In genomic region chrX:8017305-8017704, ce11 we compare ENCODE assay signal across 1 worm cellular context.
A peak's percentile ranks its signal among the peaks of the same experiment; 100 is the strongest.
TF ChIP-seq lines count a peak whose summit lies in the region.

No protein-coding gene starts in this region.

TF ChIP-seq in whole organism, young adult, 124 proteins besides CTCF, POLR2A, EP300 and RAD21 (continued from another document):
- no peak for TF ChIP-seq ztf-6 (GFP tag; IDR thresholded peaks at IDR 0.05; lab: Robert Waterston, UW)
- TF ChIP-seq attf-3 (GFP tag; conservative IDR thresholded peaks at IDR 0.05; lab: Robert Waterston, UW) = no peak
- TF ChIP-seq hlh-26 (GFP tag; conservative IDR thresholded peaks at IDR 0.05; lab: Robert Waterston, UW) = no peak
- no peak for TF ChIP-seq F49E8.2 (tag; optimal IDR thresholded peaks at IDR 0.05; lab: Kevin White, UChicago; ENCODE audit: insufficient read depth)
- TF ChIP-seq madf-3 (GFP tag; IDR thresholded peaks at IDR 0.05; lab: Robert Waterston, UW) = 0 out of 2 replicates have a peak, but pooled peaks have one; percentile 28
- no peak for TF ChIP-seq F23B12.7 (tag; optimal IDR thresholded peaks at IDR 0.05; lab: Kevin White, UChicago; ENCODE audit: insufficient read depth)
- TF ChIP-seq snpc-1.3 (tag; optimal IDR thresholded peaks at IDR 0.05; lab: Kevin White, UChicago; ENCODE audit: insufficient read depth) = no peak
- TF ChIP-seq F55B11.4 (tag; optimal IDR thresholded peaks at IDR 0.05; lab: Kevin White, UChicago; ENCODE audit: borderline replicate concordance, insufficient read depth) = no peak
- TF ChIP-seq dpff-1 (tag; optimal IDR thresholded peaks at IDR 0.05; lab: Kevin White, UChicago) = no peak
- TF ChIP-seq madf-6 (GFP tag; IDR thresholded peaks at IDR 0.05; lab: Robert Waterston, UW) = no peak
- no peak for TF ChIP-seq F57A8.1 (GFP tag; optimal IDR thresholded peaks at IDR 0.05; lab: Kevin White, UChicago)
- peak; percentile 73 for TF ChIP-seq K12H6.12 (tag; optimal IDR thresholded peaks at IDR 0.05; lab: Kevin White, UChicago)
- TF ChIP-seq ztf-28 (GFP tag; IDR thresholded peaks at IDR 0.05; lab: Robert Waterston, UW) = no peak
- peak in 1 of 3 experiments; percentile 36 for TF ChIP-seq lin-35 (GFP tag; optimal IDR thresholded peaks at IDR 0.05; lab: Kevin White, UChicago)
- no peak for TF ChIP-seq dpl-1 (GFP tag; optimal IDR thresholded peaks at IDR 0.05; lab: Kevin White, UChicago)
- no peak for TF ChIP-seq rpc-1 (optimal IDR thresholded peaks at IDR 0.05; lab: Kevin White, UChicago)
- TF ChIP-seq rpc-1 (tag; optimal IDR thresholded peaks at IDR 0.05; lab: Kevin White, UChicago) = no peak
